Fruit fly (Drosophila melanogaster): ENCODE data around the gene CG6184.

DNA sequence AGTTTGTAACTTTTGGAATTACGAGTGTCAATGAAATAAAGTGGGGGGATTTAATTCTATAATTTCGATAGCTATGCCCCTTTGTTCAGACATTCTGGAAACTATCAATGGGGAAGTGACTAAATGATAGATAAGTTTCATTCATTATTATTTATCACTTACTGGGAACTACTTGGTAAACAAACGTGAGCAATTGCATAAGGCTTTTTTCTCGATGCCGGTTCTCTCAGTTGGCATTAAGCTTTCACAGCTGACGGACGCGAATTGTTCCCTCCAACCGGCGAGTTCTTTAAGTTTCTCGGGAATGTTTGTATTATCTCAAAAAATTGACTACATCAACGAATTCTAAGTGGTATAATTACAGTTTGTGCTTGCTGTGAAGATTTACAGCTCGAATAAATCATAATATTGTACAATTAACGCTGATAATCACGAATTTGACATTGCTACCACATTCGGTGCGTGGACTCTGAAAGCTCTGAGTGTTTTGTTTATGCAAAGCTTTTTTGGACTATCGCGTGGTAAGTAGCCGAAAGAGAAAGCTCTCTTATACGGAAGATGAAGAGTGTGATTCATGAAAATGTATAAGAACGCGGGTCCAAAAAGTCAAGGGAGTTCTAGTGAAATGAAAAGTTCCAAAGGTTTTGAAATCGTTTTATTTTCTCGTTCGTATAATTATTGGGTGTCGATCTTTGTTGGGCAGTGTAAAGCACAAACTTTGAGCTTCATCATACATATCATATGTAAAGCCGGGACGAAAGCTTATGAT lies 13.7 kb upstream of the CG6184 start, which contains the start of gene Naam:
- TF ChIP-seq B-H1 (GFP tag; IDR thresholded peaks at IDR 0.05): peak; percentile 46; the same call in 1 of the 3 replicates
- peak; percentile 95 for TF ChIP-seq Ets65A (GFP tag)
- TF ChIP-seq dmrt99B (tag; optimal IDR thresholded peaks at IDR 0.05): peak; percentile 73
- peak; percentile 88 for TF ChIP-seq her (GFP tag; optimal IDR thresholded peaks at IDR 0.05)
- no peak for TF ChIP-seq crol (GFP tag; IDR thresholded peaks at IDR 0.05)
- TF ChIP-seq Lhr (GFP tag; optimal IDR thresholded peaks at IDR 0.05): peak; percentile 8
- peak; percentile 64 for TF ChIP-seq CG6683 (GFP tag; optimal IDR thresholded peaks at IDR 0.05)
- 0 out of 2 replicates have a peak, but pooled peaks have one; percentile 32 for TF ChIP-seq CG17612 (GFP tag; IDR thresholded peaks at IDR 0.05)
- peak; percentile 55 for TF ChIP-seq CG4820 (GFP tag; optimal IDR thresholded peaks at IDR 0.05)
- peak; percentile 79 for TF ChIP-seq CG17328 (GFP tag; IDR thresholded peaks at IDR 0.05)
